Worm (Caenorhabditis elegans): Measurements from ENCODE around the gene R10D12.10.

R10D12.10 gene

DNA sequence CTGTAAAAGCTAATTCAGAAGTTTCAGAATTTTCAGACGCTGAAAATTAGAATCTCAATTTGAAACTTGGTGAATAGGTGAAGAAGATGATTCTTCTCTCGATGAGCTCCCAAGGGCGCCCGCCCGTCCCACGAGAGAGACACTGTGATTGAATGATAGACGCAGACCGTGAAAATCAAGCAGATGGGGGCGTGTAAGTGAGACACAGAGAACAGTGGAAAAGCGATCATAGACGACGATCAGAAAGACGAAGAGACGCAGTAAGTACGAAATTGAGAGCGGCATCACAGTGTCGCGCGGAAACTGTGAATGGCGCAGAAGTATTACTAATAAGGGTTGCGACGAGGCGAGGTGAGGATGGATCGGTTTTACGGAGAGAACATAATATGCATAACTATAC is 44.3 kb upstream of the R10D12.10 start (continued):
- no peak for TF ChIP-seq F13H6.1 (tag; optimal IDR thresholded peaks at IDR 0.05)

DNA sequence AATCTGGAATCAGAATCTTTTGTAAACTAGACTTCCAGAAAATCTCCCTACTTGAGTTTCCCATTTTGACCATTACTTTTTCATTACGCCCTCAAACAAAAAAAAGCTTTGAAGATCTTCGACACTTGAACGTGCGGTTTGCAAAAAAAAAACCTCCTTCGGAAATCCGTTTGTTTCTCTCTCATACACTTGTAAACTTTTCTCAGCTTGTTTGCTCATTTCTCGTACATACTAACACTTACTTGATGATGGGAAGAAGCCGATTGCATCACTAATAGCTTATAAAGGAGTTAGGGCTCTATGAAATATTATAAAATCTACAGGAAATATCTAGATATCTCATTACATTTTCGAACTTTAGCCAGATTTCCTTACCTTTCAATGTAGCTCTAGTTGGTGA is 43.8 kb upstream of the R10D12.10 start:
- TF ChIP-seq tbx-2 (tag; optimal IDR thresholded peaks at IDR 0.05) (no peak), pag-3 (tag; optimal IDR thresholded peaks at IDR 0.05; ENCODE audit: borderline replicate concordance) (no peak), zip-5 (tag; optimal IDR thresholded peaks at IDR 0.05) (no peak)

DNA sequence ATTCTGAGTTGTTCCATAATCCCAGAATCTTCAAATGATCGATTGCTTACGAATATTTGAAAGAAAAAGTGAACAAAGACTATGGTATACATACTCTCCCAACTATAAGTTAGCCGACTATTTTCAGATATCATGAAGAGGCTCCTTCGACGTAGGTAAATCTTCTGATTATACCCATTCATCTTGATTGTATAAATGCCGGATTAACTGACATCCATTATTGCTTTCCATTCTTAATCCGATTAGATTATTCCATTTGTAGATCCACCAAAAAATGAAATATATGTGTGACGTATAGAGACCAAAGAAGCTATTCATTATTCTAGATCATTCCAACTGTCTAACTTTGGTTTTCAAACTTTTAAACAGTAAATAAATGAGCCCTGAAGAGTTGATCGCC is 35.3 kb upstream of the R10D12.10 start:
- TF ChIP-seq elt-2 (tag; optimal IDR thresholded peaks at IDR 0.05) = no peak

ce11 chrV:13992485-13992884 is 34.3 kb upstream of the R10D12.10 start, which contains the start of gene droe-4:
Gene droe-4 (plus strand): TSS chrV:13992656.
- no peak for TF ChIP-seq ceh-9 (tag; optimal IDR thresholded peaks at IDR 0.05)
- TF ChIP-seq C38D4.7 (GFP tag; optimal IDR thresholded peaks at IDR 0.05) = no peak
- no peak for TF ChIP-seq sox-4 (tag; optimal IDR thresholded peaks at IDR 0.05)
- TF ChIP-seq F13H6.1 (tag; optimal IDR thresholded peaks at IDR 0.05) = no peak
- TF ChIP-seq ceh-19 (GFP tag; optimal IDR thresholded peaks at IDR 0.05) = no peak
- TF ChIP-seq pat-9 (tag; optimal IDR thresholded peaks at IDR 0.05) = no peak
- no peak for TF ChIP-seq ceh-2 (tag; optimal IDR thresholded peaks at IDR 0.05)
- TF ChIP-seq syd-9 (tag; optimal IDR thresholded peaks at IDR 0.05) = no peak
- TF ChIP-seq hlh-8 (tag; optimal IDR thresholded peaks at IDR 0.05) = no peak
- TF ChIP-seq nhr-11 (tag; optimal IDR thresholded peaks at IDR 0.05) = no peak
- TF ChIP-seq ceh-48 (tag; optimal IDR thresholded peaks at IDR 0.05) = no peak
- TF ChIP-seq fkh-10 (GFP tag; optimal IDR thresholded peaks at IDR 0.05) = no peak
- no peak for TF ChIP-seq elt-2 (tag; optimal IDR thresholded peaks at IDR 0.05)
- no peak for TF ChIP-seq Y22D7AL.16 (tag; optimal IDR thresholded peaks at IDR 0.05)

DNA sequence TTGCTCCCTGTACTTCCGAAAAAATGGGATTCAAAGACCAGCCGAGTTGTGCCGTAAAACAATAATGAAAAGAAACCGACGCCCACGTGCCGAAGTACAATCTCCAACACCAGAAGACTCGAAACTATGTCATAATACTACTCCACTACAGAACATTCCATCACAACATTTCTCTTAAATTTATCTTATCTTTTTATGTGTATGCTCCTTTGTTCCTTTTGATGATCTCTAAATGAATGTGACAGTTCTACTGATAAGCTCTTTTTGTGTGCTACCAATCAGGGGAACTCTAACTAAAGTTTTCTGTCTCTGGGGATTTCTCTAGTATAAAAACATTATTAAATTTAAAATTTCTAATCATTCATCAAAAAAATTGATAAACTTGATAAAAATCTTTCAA is 28.7 kb upstream of the R10D12.10 start:
- peak; percentile 89 for TF ChIP-seq elt-2 (tag; optimal IDR thresholded peaks at IDR 0.05)
- no peak for TF ChIP-seq ceh-30 (tag; optimal IDR thresholded peaks at IDR 0.05)

DNA sequence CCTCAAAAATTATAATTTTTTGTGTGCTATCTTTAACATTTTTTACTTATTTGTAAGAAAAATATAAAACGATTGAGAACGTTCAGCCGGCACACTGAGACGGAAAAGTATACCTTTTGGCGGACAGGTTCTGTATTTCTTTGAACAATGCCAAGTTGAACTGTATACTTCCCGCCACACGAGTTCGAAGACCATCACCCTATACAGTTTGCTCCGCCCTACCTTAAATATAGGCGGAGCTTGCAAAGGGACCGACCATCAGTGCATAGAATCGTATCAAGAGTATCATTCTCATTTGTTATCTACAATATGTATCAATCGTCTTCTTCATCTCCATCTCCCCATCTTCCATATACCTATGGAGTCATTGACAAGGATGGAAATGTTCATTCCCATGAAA is 26.7 kb upstream of the R10D12.10 start, which contains the start of gene end-1:
end-1 (plus strand) TSS at position 301 of the 400 bp plus-strand sequence.
- no peak for TF ChIP-seq ets-4 (tag; optimal IDR thresholded peaks at IDR 0.05)
- no peak for TF ChIP-seq Y22D7AL.16 (tag; optimal IDR thresholded peaks at IDR 0.05)
- no peak for TF ChIP-seq ama-1 (optimal IDR thresholded peaks at IDR 0.05)
- no peak for TF ChIP-seq lin-11 (tag; optimal IDR thresholded peaks at IDR 0.05)
- no peak for TF ChIP-seq fax-1 (tag; optimal IDR thresholded peaks at IDR 0.05)
- TF ChIP-seq ahr-1 (tag; optimal IDR thresholded peaks at IDR 0.05) = no peak

DNA sequence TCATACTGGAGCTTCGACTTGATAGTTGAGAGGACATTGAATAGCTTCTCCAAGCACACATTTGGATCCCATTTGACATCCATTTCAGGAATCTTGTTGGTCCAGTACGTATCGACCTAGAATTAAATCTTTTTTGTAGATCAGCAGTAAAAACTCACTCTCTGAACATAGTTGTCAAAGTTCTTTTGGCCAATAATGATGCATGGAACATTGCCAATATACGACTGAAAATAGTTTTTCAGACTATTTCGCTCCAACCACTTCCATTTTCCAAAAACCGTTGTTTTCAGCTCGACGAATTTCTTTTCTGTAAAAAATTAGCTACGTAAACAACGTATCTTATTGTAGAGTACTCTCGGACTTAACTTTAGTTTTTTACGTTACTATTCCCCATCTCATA is 23.5 kb upstream of the R10D12.10 start:
- TF ChIP-seq syd-9 (tag; optimal IDR thresholded peaks at IDR 0.05) (no peak), madf-2 (tag; optimal IDR thresholded peaks at IDR 0.05) (no peak)

ce11 chrV:13980807-13981206 is 22.7 kb upstream of the R10D12.10 start, which contains the start of gene eol-1:
Gene eol-1 (minus strand): TSS chrV:13980907.
- no peak for TF ChIP-seq Y22D7AL.16 (tag; optimal IDR thresholded peaks at IDR 0.05)
- no peak for TF ChIP-seq fax-1 (tag; optimal IDR thresholded peaks at IDR 0.05)

- TF ChIP-seq ceh-48 (tag; optimal IDR thresholded peaks at IDR 0.05) = no peak
- TF ChIP-seq hlh-30 (tag; optimal IDR thresholded peaks at IDR 0.05; ENCODE audit: insufficient read depth) = no peak
- no peak for TF ChIP-seq fax-1 (tag; optimal IDR thresholded peaks at IDR 0.05)
- TF ChIP-seq F13H6.1 (tag; optimal IDR thresholded peaks at IDR 0.05) = no peak
- TF ChIP-seq pros-1 (tag; optimal IDR thresholded peaks at IDR 0.05) = no peak
Observed at ce11 chrV:13963279-13963976, 5.3 kb upstream of the R10D12.10 start, which contains the start of gene sao-1. Gene sao-1 (plus strand): TSS chrV:13963926.
